Worm (Caenorhabditis elegans): ENCODE data around the gene Y57G11A.2.

- no peak for TF ChIP-seq ref-1 (GFP tag; conservative IDR thresholded peaks at IDR 0.05)
- TF ChIP-seq ztf-23 (GFP tag; IDR thresholded peaks at IDR 0.05), result no peak
- no peak for TF ChIP-seq ztf-29 (GFP tag; IDR thresholded peaks at IDR 0.05)
- no peak for TF ChIP-seq klf-2 (GFP tag; conservative IDR thresholded peaks at IDR 0.05)
- TF ChIP-seq cog-1 (tag; optimal IDR thresholded peaks at IDR 0.05), result no peak
- no peak for TF ChIP-seq flt-1 (GFP tag; IDR thresholded peaks at IDR 0.05)
- TF ChIP-seq med-1 (GFP tag; optimal IDR thresholded peaks at IDR 0.05; ENCODE audit: insufficient read depth), result no peak
- TF ChIP-seq T22C8.4 (GFP tag; IDR thresholded peaks at IDR 0.05), result no peak
Measured at ce11 chrIV:14506995-14507394, 12.3 kb downstream of the Y57G11A.2 start.
